Fruit fly (Drosophila melanogaster) whole organism, adult: Measurements from ENCODE around the gene ApepP.

Experiments
- CG11617 ChIP-seq: fragments of 200-800 bp; sonication (Bioruptor generic); optimal IDR thresholded peaks from 2 replicates; lab custom pipeline; 2017; ENCODE audit warnings: mild to moderate bottlenecking, missing biosample characterization, missing genetic modification reagents, missing genetic modification characterization
- CG12768 ChIP-seq: fragments of 200-800 bp; sonication (Bioruptor generic); optimal IDR thresholded peaks from 2 replicates; lab custom pipeline; 2017; ENCODE audit warnings: missing biosample characterization, missing genetic modification characterization, mild to moderate bottlenecking, moderate library complexity, missing genetic modification reagents
- kay ChIP-seq: fragments of 200-800 bp; sonication (Bioruptor generic); peaks from one replicate; lab custom pipeline; 2016; ENCODE audit warnings: missing biosample characterization, missing genetic modification characterization, borderline replicate concordance

The ApepP gene

DNA sequence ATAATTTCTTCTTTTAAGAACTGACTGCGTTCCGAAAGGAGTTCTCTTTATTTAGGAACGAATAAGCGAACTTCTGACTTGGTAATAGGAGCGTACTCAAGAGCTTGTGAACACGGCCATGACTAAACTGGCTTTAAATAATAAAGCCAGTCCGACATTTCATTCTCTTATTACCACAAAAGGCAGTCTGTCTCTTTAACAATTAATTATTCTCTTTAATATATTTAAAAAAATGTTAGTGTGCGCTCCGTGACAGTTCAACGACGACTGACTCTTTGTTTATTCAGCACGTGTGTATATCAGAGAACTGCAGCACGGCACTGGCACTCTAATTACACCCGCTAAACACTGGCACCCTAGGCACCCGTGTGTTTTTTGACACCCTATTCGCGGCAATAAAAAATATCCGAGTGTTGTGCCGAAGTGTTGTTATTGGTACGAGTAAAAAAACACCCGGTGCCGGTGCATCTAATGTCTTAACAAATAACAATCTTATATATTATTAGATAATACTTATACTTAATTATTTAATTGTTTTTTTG lies 51.7 kb downstream of the ApepP start, which contains the start of gene CG31809:
Gene CG31809, minus strand, starts transcription at position 249 of the 542 bp plus-strand sequence.
- TF ChIP-seq CG12768 (GFP tag; lab: Kevin White, UChicago) (peak; percentile 9), CG11617 (GFP tag; lab: Kevin White, UChicago) (no peak), kay (GFP tag; lab: Kevin White, UChicago) (peak; percentile 74)
